Fruit fly (Drosophila melanogaster) whole organism, pupa: ENCODE measurements around the gene CG31268.

Source experiments
- CG14655 ChIP-seq: fragments of 200-800 bp; sonication (Bioruptor generic); optimal IDR thresholded peaks from 3 replicates; lab custom pipeline; 2017; ENCODE audit warnings: mild to moderate bottlenecking, missing biosample characterization, missing genetic modification reagents, missing genetic modification characterization
- CG8159 ChIP-seq: fragments of 200-800 bp; sonication (Bioruptor generic); optimal IDR thresholded peaks from 3 replicates; lab custom pipeline; 2018; ENCODE audit warnings: missing biosample characterization, mild to moderate bottlenecking, missing genetic modification characterization, moderate library complexity
- CG8301 ChIP-seq: fragments of 200-800 bp; sonication (Bioruptor generic); optimal IDR thresholded peaks from 2 replicates; lab custom pipeline; 2018; ENCODE audit warnings: missing biosample characterization, mild to moderate bottlenecking, missing genetic modification characterization
- CG9948 ChIP-seq: fragments of 200-800 bp; sonication (Bioruptor generic); optimal IDR thresholded peaks from 2 replicates; lab custom pipeline; 2018; ENCODE audit warnings: missing biosample characterization, mild to moderate bottlenecking, missing genetic modification characterization, moderate library complexity
- Snoo ChIP-seq: fragments of 200-800 bp; sonication (Bioruptor generic); optimal IDR thresholded peaks from 3 replicates; lab custom pipeline; 2017; ENCODE audit warnings: missing biosample characterization, mild to moderate bottlenecking, missing genetic modification characterization, inconsistent platforms
- fd96Ca ChIP-seq: fragments of 200-800 bp; sonication (Bioruptor generic); IDR thresholded peaks from 3 replicates; pipeline ENCODE4 v1.3.6; 2022; ENCODE audit warnings: missing biosample characterization, missing genetic modification characterization
- gl ChIP-seq: fragments of 200-800 bp; sonication (Bioruptor generic); optimal IDR thresholded peaks from 2 replicates; lab custom pipeline; 2018; ENCODE audit warnings: missing biosample characterization, mild to moderate bottlenecking, missing genetic modification characterization
- rn ChIP-seq: fragments of 200-800 bp; sonication (Bioruptor generic); IDR thresholded peaks from 2 replicates; pipeline ENCODE4 v1.3.6; 2022; ENCODE audit warnings: missing biosample characterization, missing genetic modification characterization

DNA sequence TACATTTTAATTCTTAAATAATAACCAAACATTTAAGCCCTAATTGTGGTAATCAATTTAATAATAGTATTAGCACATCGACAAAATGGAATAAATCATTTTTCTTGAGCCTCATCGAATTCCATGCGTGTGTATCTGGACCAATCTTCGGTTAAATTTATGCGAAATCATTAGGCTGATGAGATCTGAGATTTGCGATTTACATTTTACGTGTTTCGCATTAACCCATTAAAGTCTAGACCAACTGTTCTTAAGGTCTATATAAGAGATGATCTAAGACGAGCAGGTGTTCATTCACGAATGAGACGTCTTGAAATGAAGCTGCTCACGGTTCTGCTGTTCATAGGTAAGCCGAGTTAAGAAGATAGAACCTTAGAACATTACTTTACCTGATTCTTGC, at the start of gene CG31268:
- TF ChIP-seq CG8301 (tag; lab: Kevin White, UChicago) (no peak), fd96Ca (GFP tag; lab: Robert Waterston, UW) (no peak), gl (no peak), CG9948 (tag; lab: Kevin White, UChicago) (no peak), CG8159 (tag; lab: Kevin White, UChicago) (no peak), Snoo (tag; lab: Kevin White, UChicago) (no peak), CG14655 (no peak), rn (GFP tag; lab: Robert Waterston, UW) (no peak)
